Fruit fly (Drosophila melanogaster): ENCODE data around the gene stx.

Gene stx

DNA sequence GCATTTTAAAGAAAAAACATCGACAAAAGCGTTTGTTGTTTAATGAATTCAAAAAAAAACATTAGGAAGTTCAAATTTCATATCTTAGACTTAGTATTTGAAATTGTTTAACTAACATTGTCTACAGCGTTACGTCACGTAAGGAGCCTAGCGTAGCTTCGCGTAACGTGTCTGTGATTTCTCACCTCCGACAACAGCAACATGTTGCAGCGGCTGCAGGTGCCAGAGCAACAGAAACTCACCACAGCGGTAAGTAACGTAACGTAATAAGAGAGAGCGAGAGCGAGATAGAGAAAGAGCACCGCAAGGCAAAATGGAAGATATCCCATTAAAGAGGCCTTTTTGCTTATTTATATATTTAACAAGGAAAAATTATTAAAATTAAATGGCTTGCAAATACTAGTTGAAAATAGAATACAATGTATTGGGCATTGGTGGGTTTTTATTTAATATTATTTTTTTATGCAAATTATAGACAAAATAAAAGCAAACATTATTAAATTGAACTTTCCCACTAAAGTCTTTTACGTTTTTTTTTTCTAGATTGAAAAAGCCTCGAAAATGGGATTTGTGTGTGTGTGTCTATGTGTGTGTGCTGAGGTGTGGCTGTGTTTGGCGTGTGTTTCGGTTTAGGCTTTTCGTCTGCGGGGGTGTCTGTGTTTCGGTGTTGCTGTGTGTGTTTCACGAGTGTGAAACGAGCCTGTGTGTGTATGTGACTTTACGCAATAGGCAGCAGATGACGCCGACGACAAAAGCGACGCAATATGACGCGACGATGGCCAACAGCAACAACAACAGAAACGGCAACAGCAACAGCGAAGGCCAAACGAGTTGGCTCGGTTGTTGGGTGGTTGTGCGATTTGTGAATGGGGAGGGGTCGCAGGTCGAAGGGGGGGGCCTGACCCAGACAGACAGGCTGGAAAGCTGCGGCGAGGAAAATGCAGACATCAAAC is 14.5 kb downstream of the stx start (continued):
- peak in 1 of 2 experiments; percentile 95 for TF ChIP-seq Pdp1 (GFP tag; optimal IDR thresholded peaks at IDR 0.05)
- no peak for TF ChIP-seq Dfd (GFP tag; optimal IDR thresholded peaks at IDR 0.05)
- peak; percentile 97 for TF ChIP-seq CG11504 (tag; optimal IDR thresholded peaks at IDR 0.05)
- TF ChIP-seq zen (tag; optimal IDR thresholded peaks at IDR 0.05) = no peak
- peak; percentile 8 for TF ChIP-seq Sox102F (GFP tag; optimal IDR thresholded peaks at IDR 0.05)
- TF ChIP-seq Nf-YA (GFP tag; IDR thresholded peaks at IDR 0.05) = no peak
- no peak for TF ChIP-seq E2f1 (GFP tag; IDR thresholded peaks at IDR 0.05)
- TF ChIP-seq chinmo (GFP tag; IDR thresholded peaks at IDR 0.05; ENCODE audit: partially characterized antibody) = peak; percentile 84; the same call in 3 of the 4 replicates
- TF ChIP-seq crol (GFP tag; IDR thresholded peaks at IDR 0.05) = peak; percentile 81
- peak; percentile 1 for TF ChIP-seq gsb-n (tag; optimal IDR thresholded peaks at IDR 0.05)
- 0 out of 2 replicates have a peak, but pooled peaks have one; percentile 8 for TF ChIP-seq Drgx (GFP tag; IDR thresholded peaks at IDR 0.05)
- TF ChIP-seq Hey (tag; optimal IDR thresholded peaks at IDR 0.05) = peak; percentile 14
- peak; percentile 39 for TF ChIP-seq kah (GFP tag; optimal IDR thresholded peaks at IDR 0.05)
- no peak for TF ChIP-seq Abd-B (GFP tag; optimal IDR thresholded peaks at IDR 0.05)
- TF ChIP-seq CG9437 (GFP tag; optimal IDR thresholded peaks at IDR 0.05) = peak; percentile 99
- no peak for TF ChIP-seq YL-1 (GFP tag; optimal IDR thresholded peaks at IDR 0.05)
- peak; percentile 14 for TF ChIP-seq oc (tag; optimal IDR thresholded peaks at IDR 0.05)
- TF ChIP-seq CG12659 (GFP tag; optimal IDR thresholded peaks at IDR 0.05) = peak; percentile 22
- no peak for TF ChIP-seq CG14441 (GFP tag; IDR thresholded peaks at IDR 0.05)
- TF ChIP-seq cg (GFP tag; optimal IDR thresholded peaks at IDR 0.05) = peak; percentile 86
- TF ChIP-seq sqz (GFP tag; optimal IDR thresholded peaks at IDR 0.05) = peak; percentile 60
- no peak for TF ChIP-seq Hmr (GFP tag; optimal IDR thresholded peaks at IDR 0.05)
- no peak for TF ChIP-seq ttk (GFP tag; IDR thresholded peaks at IDR 0.05)
- TF ChIP-seq CG8290 (GFP tag; optimal IDR thresholded peaks at IDR 0.05) = no peak
- TF ChIP-seq CG8290 (tag; optimal IDR thresholded peaks at IDR 0.05) = peak in 1 of 2 experiments; percentile 44
- no peak for TF ChIP-seq Dek (tag; optimal IDR thresholded peaks at IDR 0.05)
- no peak for TF ChIP-seq CG12104 (GFP tag; optimal IDR thresholded peaks at IDR 0.05)
- TF ChIP-seq CG7745 (tag; optimal IDR thresholded peaks at IDR 0.05) = no peak
- peak; percentile 85 for TF ChIP-seq Deaf1 (tag; optimal IDR thresholded peaks at IDR 0.05)
- TF ChIP-seq B-H1 (GFP tag; IDR thresholded peaks at IDR 0.05) = no peak
- peak; percentile 1 for TF ChIP-seq Blimp-1 (GFP tag; optimal IDR thresholded peaks at IDR 0.05)
- TF ChIP-seq dm (GFP tag; optimal IDR thresholded peaks at IDR 0.05) = no peak
- TF ChIP-seq Med (GFP tag) = peak; percentile 86
- TF ChIP-seq abd-A (tag; optimal IDR thresholded peaks at IDR 0.05) = peak; percentile 62
- peak in 1 of 2 experiments; percentile 65 for TF ChIP-seq Hr78 (GFP tag; optimal IDR thresholded peaks at IDR 0.05)
- TF ChIP-seq CG31441 (GFP tag; IDR thresholded peaks at IDR 0.05) = peak; percentile 22; the same call in 1 of the 2 replicates
- TF ChIP-seq mirr (GFP tag; optimal IDR thresholded peaks at IDR 0.05) = peak; percentile 36
- peak; percentile 38; the same call in 1 of the 2 replicates for TF ChIP-seq chm (GFP tag; IDR thresholded peaks at IDR 0.05)

All from whole organism, embryonic.